Worm (Caenorhabditis elegans) whole organism, L1 larva: ENCODE data around the gene acr-9.

Experiments used
- F16B12.6 ChIP-seq: fragments of 150-350 bp; optimal IDR thresholded peaks from 2 replicates; lab custom pipeline; 2014; ENCODE audit warnings: missing biosample characterization, missing genetic modification characterization
- fkh-10 ChIP-seq: sonication (generic microtip); optimal IDR thresholded peaks from 2 replicates; lab custom pipeline; 2017; ENCODE audit warnings: missing biosample characterization, missing genetic modification reagents, missing genetic modification characterization
- lsy-2 ChIP-seq, 2 experiments: fragments of 150-350 bp; optimal IDR thresholded peaks; 2 replicates each; lab custom pipeline; 2014; ENCODE audit warnings: missing biosample characterization in 2 of 2, missing genetic modification characterization in 2 of 2
- mdl-1 ChIP-seq, 2 experiments: fragments of 150-350 bp; optimal IDR thresholded peaks; 2 replicates each; lab custom pipeline; 2014 to 2017; ENCODE audit warnings: missing biosample characterization in 2 of 2, missing genetic modification characterization in 2 of 2, inconsistent platforms in 1 of 2
- nhr-77 ChIP-seq: fragments of 150-350 bp; optimal IDR thresholded peaks from 2 replicates; lab custom pipeline; 2014; ENCODE audit warnings: missing biosample characterization, missing genetic modification characterization
- pax-3 ChIP-seq: fragments of 200-800 bp; sonication (Bioruptor generic); optimal IDR thresholded peaks from 2 replicates; lab custom pipeline; 2018; ENCODE audit warnings: mild to moderate bottlenecking, missing genetic modification characterization, moderate library complexity, missing compliant biosample characterization
- sptf-1 ChIP-seq: fragments of 150-350 bp; optimal IDR thresholded peaks from 2 replicates; lab custom pipeline; 2014; ENCODE audit warnings: missing biosample characterization, missing genetic modification characterization
- vab-15 ChIP-seq: sonication (generic microtip); optimal IDR thresholded peaks from 2 replicates; lab custom pipeline; 2017; ENCODE audit warnings: missing genotype, mild to moderate bottlenecking, missing genetic modification characterization, missing compliant biosample characterization

- TF ChIP-seq nhr-77 (tag; lab: Kevin White, UChicago) (no peak), fkh-10 (GFP tag; lab: Kevin White, UChicago) (no peak), F16B12.6 (tag; lab: Kevin White, UChicago) (no peak), mdl-1 (tag; optimal IDR thresholded peaks at IDR 0.05; lab: Kevin White, UChicago) (peak in 1 of 2 experiments; percentile 76), vab-15 (tag; lab: Kevin White, UChicago) (no peak), sptf-1 (tag; lab: Kevin White, UChicago) (no peak), lsy-2 (tag; optimal IDR thresholded peaks at IDR 0.05; lab: Kevin White, UChicago) (peak; percentile 35 to 66), pax-3 (tag; lab: Kevin White, UChicago) (no peak)
These were observed 50.5 kb downstream of the acr-9 start, which contains the start of gene F54B11.5 for ce11 chrX:13596003-13596767.
